Fruit fly (Drosophila melanogaster): Measurements from ENCODE around the gene CG15386.

dm6 chr2L:2173191-2173590 is 43.9 kb downstream of the CG15386 start:
- TF ChIP-seq vnd (GFP tag; IDR thresholded peaks at IDR 0.05; ENCODE audit: partially characterized antibody) (no peak), Drgx (GFP tag; IDR thresholded peaks at IDR 0.05) (no peak), CG15011 (GFP tag; optimal IDR thresholded peaks at IDR 0.05) (no peak), tin (GFP tag; optimal IDR thresholded peaks at IDR 0.05) (no peak), CG10959 (GFP tag; IDR thresholded peaks at IDR 0.05) (no peak), HLH4C (GFP tag; IDR thresholded peaks at IDR 0.05; ENCODE audit: partially characterized antibody) (no peak), CG2120 (GFP tag; optimal IDR thresholded peaks at IDR 0.05) (no peak), jumu (GFP tag; optimal IDR thresholded peaks at IDR 0.05) (no peak), Xrp1 (GFP tag; IDR thresholded peaks at IDR 0.05) (no peak), Lim3 (GFP tag; IDR thresholded peaks at IDR 0.05) (no peak), CG15269 (tag; optimal IDR thresholded peaks at IDR 0.05) (no peak), zen2 (GFP tag; IDR thresholded peaks at IDR 0.05; ENCODE audit: partially characterized antibody) (no peak), CG13624 (GFP tag; optimal IDR thresholded peaks at IDR 0.05) (no peak)

All from whole organism, embryonic.